Fruit fly (Drosophila melanogaster) whole organism, adult: ENCODE measurements around the gene CG33170.

Experiments used
- CG12768 ChIP-seq: fragments of 200-800 bp; sonication (Bioruptor generic); optimal IDR thresholded peaks from 2 replicates; lab custom pipeline; 2017; ENCODE audit warnings: missing biosample characterization, missing genetic modification characterization, mild to moderate bottlenecking, moderate library complexity, missing genetic modification reagents
- CG1620 ChIP-seq: fragments of 200-800 bp; sonication (Bioruptor generic); optimal IDR thresholded peaks from 2 replicates; lab custom pipeline; 2016; ENCODE audit warnings: missing biosample characterization, missing genetic modification characterization
- CG33017 ChIP-seq: fragments of 200-800 bp; sonication (Bioruptor generic); optimal IDR thresholded peaks from 2 replicates; lab custom pipeline; 2018; ENCODE audit warnings: missing biosample characterization, mild to moderate bottlenecking, missing genetic modification characterization, moderate library complexity
- Hr96 ChIP-seq: fragments of 200-800 bp; sonication (Bioruptor generic); optimal IDR thresholded peaks from 2 replicates; lab custom pipeline; 2016; ENCODE audit warnings: missing biosample characterization, missing genetic modification characterization
- Mnt ChIP-seq: fragments of 200-800 bp; sonication (Bioruptor generic); optimal IDR thresholded peaks from 2 replicates; lab custom pipeline; 2016; ENCODE audit warnings: missing biosample characterization, mild to moderate bottlenecking, missing genetic modification characterization
- cic ChIP-seq: fragments of 200-800 bp; sonication (Bioruptor generic); optimal IDR thresholded peaks from 2 replicates; lab custom pipeline; 2017; ENCODE audit warnings: missing biosample characterization, mild to moderate bottlenecking, missing genetic modification characterization, moderate library complexity
- kay ChIP-seq: fragments of 200-800 bp; sonication (Bioruptor generic); peaks from one replicate; lab custom pipeline; 2016; ENCODE audit warnings: missing biosample characterization, missing genetic modification characterization, borderline replicate concordance
- pad ChIP-seq: fragments of 200-800 bp; sonication (Bioruptor generic); optimal IDR thresholded peaks from 3 replicates; lab custom pipeline; 2017; ENCODE audit warnings: missing biosample characterization, missing genetic modification characterization, mild to moderate bottlenecking, moderate library complexity, missing genetic modification reagents

DNA sequence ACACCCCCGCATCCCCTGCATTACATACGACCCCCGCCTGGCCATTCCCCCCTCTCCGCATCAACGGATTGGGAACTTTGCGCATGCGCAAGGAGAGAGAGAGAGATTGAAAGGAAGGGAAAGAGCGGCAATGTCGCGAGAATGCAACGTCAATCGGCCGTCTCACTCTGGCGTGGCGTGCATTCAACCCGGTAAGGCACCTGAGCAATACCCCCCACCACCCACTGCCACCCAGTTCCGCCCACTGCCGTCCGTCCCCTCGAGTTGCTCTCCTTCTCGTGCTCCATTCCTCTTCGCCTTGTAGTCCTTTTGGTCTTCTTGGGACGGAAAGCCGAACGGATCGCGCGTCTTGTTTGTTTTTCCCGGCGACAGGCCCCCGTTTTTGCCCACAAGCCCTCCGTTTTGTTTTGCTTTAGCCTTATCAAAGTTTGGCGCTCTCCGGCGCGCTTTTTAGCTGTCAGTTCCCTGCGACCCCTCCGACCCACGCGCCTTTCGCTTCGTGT lies 24.6 kb upstream of the CG33170 start:
- TF ChIP-seq kay (GFP tag; lab: Kevin White, UChicago) (no peak), CG1620 (GFP tag; lab: Kevin White, UChicago) (no peak), CG12768 (no peak), CG33017 (tag; lab: Kevin White, UChicago) (no peak), Mnt (GFP tag; lab: Kevin White, UChicago) (peak; percentile 10), cic (GFP tag; lab: Kevin White, UChicago) (peak; percentile 48), pad (peak; percentile 18), Hr96 (GFP tag; lab: Kevin White, UChicago) (no peak)
